Worm (Caenorhabditis elegans) whole organism, mixed stage, embryonic: Measurements from ENCODE around the gene D1086.21.
A peak's percentile ranks its signal among the peaks of the same experiment; 100 is the strongest.

Experiments
- M03D4.4 ChIP-seq: sonication (generic microtip); optimal IDR thresholded peaks from 2 replicates; lab custom pipeline; 2017; ENCODE audit warnings: mild to moderate bottlenecking, missing genetic modification characterization, missing compliant biosample characterization
- bed-3 ChIP-seq: fragments of 200-800 bp; sonication (Bioruptor generic); optimal IDR thresholded peaks from 3 replicates; lab custom pipeline; 2018; ENCODE audit warnings: mild to moderate bottlenecking, missing genetic modification characterization, moderate library complexity, missing compliant biosample characterization
- blmp-1 ChIP-seq: fragments of 150-350 bp; optimal IDR thresholded peaks from 2 replicates; lab custom pipeline; 2014; ENCODE audit warnings: missing biosample characterization, missing genetic modification characterization
- ceh-39 ChIP-seq: fragments of 150-350 bp; optimal IDR thresholded peaks from 2 replicates; lab custom pipeline; 2014; ENCODE audit warnings: missing biosample characterization, missing genetic modification characterization
- ceh-43 ChIP-seq: fragments of 200-800 bp; sonication (Bioruptor generic); optimal IDR thresholded peaks from 2 replicates; lab custom pipeline; 2018; ENCODE audit warnings: mild to moderate bottlenecking, missing genetic modification characterization, moderate library complexity, missing compliant biosample characterization
- ceh-83 ChIP-seq: fragments of 200-800 bp; sonication (Bioruptor generic); optimal IDR thresholded peaks from 2 replicates; lab custom pipeline; 2018; ENCODE audit warnings: mild to moderate bottlenecking, missing genetic modification characterization, missing compliant biosample characterization
- ces-1 ChIP-seq: fragments of 150-350 bp; optimal IDR thresholded peaks from 2 replicates; lab custom pipeline; 2014; ENCODE audit warnings: missing biosample characterization, missing genetic modification reagents, missing genetic modification characterization
- cnd-1 ChIP-seq: fragments of 200-800 bp; sonication (Bioruptor generic); optimal IDR thresholded peaks from 2 replicates; lab custom pipeline; 2018; ENCODE audit warnings: mild to moderate bottlenecking, missing genetic modification characterization, missing compliant biosample characterization
- drap-1 ChIP-seq: fragments of 200-800 bp; sonication (Bioruptor generic); optimal IDR thresholded peaks from 3 replicates; lab custom pipeline; 2018; ENCODE audit warnings: mild to moderate bottlenecking, missing genetic modification characterization, missing compliant biosample characterization
- elt-1 ChIP-seq: sonication (generic microtip); optimal IDR thresholded peaks from 2 replicates; lab custom pipeline; 2017; ENCODE audit warnings: missing genetic modification characterization, mild to moderate bottlenecking, missing compliant biosample characterization, antibody characterized with exemption, moderate library complexity, borderline replicate concordance; ENCODE audit not compliant: insufficient read depth
- elt-3 ChIP-seq: fragments of 150-350 bp; optimal IDR thresholded peaks from 2 replicates; lab custom pipeline; 2014; ENCODE audit warnings: missing biosample characterization, missing genetic modification characterization
- hlh-1 ChIP-seq: fragments of 150-350 bp; optimal IDR thresholded peaks from 2 replicates; lab custom pipeline; 2014; ENCODE audit warnings: missing biosample characterization, missing genetic modification reagents, missing genetic modification characterization
- lin-13 ChIP-seq: fragments of 150-350 bp; optimal IDR thresholded peaks from 2 replicates; lab custom pipeline; 2014; ENCODE audit warnings: missing biosample characterization, missing genetic modification characterization
- lin-32 ChIP-seq: fragments of 200-800 bp; sonication (Bioruptor generic); optimal IDR thresholded peaks from 2 replicates; lab custom pipeline; 2018; ENCODE audit warnings: mild to moderate bottlenecking, missing genetic modification characterization, missing compliant biosample characterization
- lsy-2 ChIP-seq: fragments of 150-350 bp; optimal IDR thresholded peaks from 2 replicates; lab custom pipeline; 2014; ENCODE audit warnings: missing biosample characterization, missing genetic modification characterization
- mab-5 ChIP-seq: fragments of 150-350 bp; optimal IDR thresholded peaks from 2 replicates; lab custom pipeline; 2014; ENCODE audit warnings: missing biosample characterization, missing genetic modification characterization
- mep-1 ChIP-seq: fragments of 150-350 bp; optimal IDR thresholded peaks from 2 replicates; lab custom pipeline; 2017; ENCODE audit warnings: missing biosample characterization, missing genetic modification reagents, missing genetic modification characterization, inconsistent platforms
- mls-2 ChIP-seq: sonication (generic microtip); optimal IDR thresholded peaks from 2 replicates; lab custom pipeline; 2016; ENCODE audit warnings: mild to moderate bottlenecking, missing genetic modification characterization, moderate library complexity, missing compliant biosample characterization
- nhr-12 ChIP-seq: fragments of 150-350 bp; optimal IDR thresholded peaks from 2 replicates; lab custom pipeline; 2014; ENCODE audit warnings: missing biosample characterization, missing genetic modification characterization
- nhr-2 ChIP-seq: fragments of 150-350 bp; optimal IDR thresholded peaks from 2 replicates; lab custom pipeline; 2014; ENCODE audit warnings: missing biosample characterization, missing genetic modification characterization
- nhr-237 ChIP-seq: fragments of 150-350 bp; optimal IDR thresholded peaks from 2 replicates; lab custom pipeline; 2014; ENCODE audit warnings: missing biosample characterization, missing genetic modification characterization
- nhr-28 ChIP-seq: fragments of 150-350 bp; optimal IDR thresholded peaks from 2 replicates; lab custom pipeline; 2014; ENCODE audit warnings: missing biosample characterization, missing genetic modification characterization
- nhr-76 ChIP-seq: sonication (generic microtip); optimal IDR thresholded peaks from 2 replicates; lab custom pipeline; 2017; ENCODE audit warnings: missing biosample characterization, missing genetic modification characterization
- pha-4 ChIP-seq: fragments of 150-350 bp; optimal IDR thresholded peaks from 2 replicates; lab custom pipeline; 2018; ENCODE audit warnings: missing biosample characterization, missing genetic modification reagents, missing genetic modification characterization
- sem-2 ChIP-seq: fragments of 200-800 bp; sonication (Bioruptor generic); optimal IDR thresholded peaks from 2 replicates; lab custom pipeline; 2018; ENCODE audit warnings: mild to moderate bottlenecking, missing genetic modification characterization, missing compliant biosample characterization
- snpc-4 ChIP-seq: fragments of 150-350 bp; optimal IDR thresholded peaks from 2 replicates; lab custom pipeline; 2014; ENCODE audit warnings: missing biosample characterization, missing genetic modification characterization
- sptf-1 ChIP-seq: sonication (generic microtip); optimal IDR thresholded peaks from 2 replicates; lab custom pipeline; 2017; ENCODE audit warnings: mild to moderate bottlenecking, missing genetic modification characterization, moderate library complexity, missing compliant biosample characterization
- unc-120 ChIP-seq: sonication (generic microtip); optimal IDR thresholded peaks from 2 replicates; lab custom pipeline; 2017; ENCODE audit warnings: missing genetic modification characterization, missing compliant biosample characterization; ENCODE audit not compliant: poor library complexity, severe bottlenecking
- unc-39 ChIP-seq: fragments of 150-350 bp; optimal IDR thresholded peaks from 2 replicates; lab custom pipeline; 2014; ENCODE audit warnings: missing biosample characterization, missing genetic modification characterization
- unc-62 ChIP-seq: fragments of 150-350 bp; optimal IDR thresholded peaks from 2 replicates; lab custom pipeline; 2014; ENCODE audit warnings: missing biosample characterization, missing genetic modification reagents, missing genetic modification characterization
- zip-8 ChIP-seq: fragments of 150-350 bp; optimal IDR thresholded peaks from 2 replicates; lab custom pipeline; 2014; ENCODE audit warnings: missing biosample characterization, missing genetic modification characterization
- ztf-11 ChIP-seq: fragments of 150-350 bp; optimal IDR thresholded peaks from 2 replicates; lab custom pipeline; 2014; ENCODE audit warnings: missing biosample characterization, missing genetic modification characterization

The D1086.21 gene

ce11 chrV:14055097-14055496 lies 9.4 kb upstream of the D1086.21 start:
- TF ChIP-seq sptf-1 (tag; lab: Kevin White, UChicago): peak; percentile 49
- TF ChIP-seq pha-4 (tag; lab: Kevin White, UChicago): peak; percentile 51
- TF ChIP-seq cnd-1 (tag; lab: Kevin White, UChicago): peak; percentile 25
- TF ChIP-seq nhr-237 (tag; lab: Kevin White, UChicago): peak; percentile 38
- peak; percentile 11 for TF ChIP-seq unc-120 (tag; lab: Kevin White, UChicago)
- peak; percentile 26 for TF ChIP-seq lsy-2
- peak; percentile 34 for TF ChIP-seq lin-13 (tag; lab: Kevin White, UChicago)
- TF ChIP-seq ces-1: peak; percentile 65

- TF ChIP-seq M03D4.4 (tag; lab: Kevin White, UChicago) (no peak), ceh-39 (no peak), nhr-28 (tag; lab: Kevin White, UChicago) (no peak), pha-4 (tag; lab: Kevin White, UChicago) (no peak), ceh-43 (no peak), lin-32 (GFP tag; lab: Kevin White, UChicago) (no peak), sem-2 (GFP tag; lab: Kevin White, UChicago) (no peak)
Observed at ce11 chrV:14057540-14057939, 7.0 kb upstream of the D1086.21 start, which contains the start of gene F58D12.3. Gene F58D12.3, plus strand, starts transcription at chrV:14057840.

- TF ChIP-seq ceh-43: no peak
- no peak for TF ChIP-seq elt-3 (tag; lab: Kevin White, UChicago)
- no peak for TF ChIP-seq nhr-28 (tag; lab: Kevin White, UChicago)
- no peak for TF ChIP-seq nhr-12 (tag; lab: Kevin White, UChicago)
- no peak for TF ChIP-seq lsy-2
- no peak for TF ChIP-seq mep-1 (tag; lab: Kevin White, UChicago)
- TF ChIP-seq snpc-4 (tag; lab: Kevin White, UChicago): no peak
- TF ChIP-seq lin-13 (tag; lab: Kevin White, UChicago): no peak
- no peak for TF ChIP-seq nhr-237 (tag; lab: Kevin White, UChicago)
- TF ChIP-seq cnd-1 (tag; lab: Kevin White, UChicago): no peak
- no peak for TF ChIP-seq M03D4.4 (tag; lab: Kevin White, UChicago)
- TF ChIP-seq ceh-83 (GFP tag; lab: Kevin White, UChicago): no peak
- TF ChIP-seq drap-1 (GFP tag; lab: Kevin White, UChicago): no peak
- no peak for TF ChIP-seq pha-4 (tag; lab: Kevin White, UChicago)
- no peak for TF ChIP-seq ces-1
- no peak for TF ChIP-seq hlh-1 (tag; lab: Kevin White, UChicago)
- TF ChIP-seq unc-62 (GFP tag; lab: Kevin White, UChicago): no peak
- no peak for TF ChIP-seq ztf-11
- TF ChIP-seq mls-2 (tag; lab: Kevin White, UChicago): no peak
Observed at ce11 chrV:14063980-14064379, 542 bp upstream of the D1086.21 start.

ce11 chrV:14067816-14068296 lies 3.3 kb downstream of the D1086.21 start, which contains the start of gene D1086.17:
Gene D1086.17, plus strand, starts transcription at chrV:14067866.
- TF ChIP-seq ceh-39: no peak
- no peak for TF ChIP-seq mep-1 (tag; lab: Kevin White, UChicago)
- no peak for TF ChIP-seq pha-4 (tag; lab: Kevin White, UChicago)
- TF ChIP-seq mab-5 (tag; lab: Kevin White, UChicago): no peak
- no peak for TF ChIP-seq lin-32 (GFP tag; lab: Kevin White, UChicago)
- TF ChIP-seq nhr-12 (tag; lab: Kevin White, UChicago): no peak
- TF ChIP-seq M03D4.4 (tag; lab: Kevin White, UChicago): no peak
- TF ChIP-seq sptf-1 (tag; lab: Kevin White, UChicago): no peak
- no peak for TF ChIP-seq zip-8
- TF ChIP-seq nhr-237 (tag; lab: Kevin White, UChicago): no peak
- TF ChIP-seq blmp-1 (tag; lab: Kevin White, UChicago): no peak
- no peak for TF ChIP-seq ceh-43
- TF ChIP-seq unc-39 (tag; lab: Kevin White, UChicago): no peak
- TF ChIP-seq ces-1: no peak
- TF ChIP-seq hlh-1 (tag; lab: Kevin White, UChicago): no peak
- no peak for TF ChIP-seq nhr-28 (tag; lab: Kevin White, UChicago)
- TF ChIP-seq elt-3 (tag; lab: Kevin White, UChicago): no peak
- no peak for TF ChIP-seq lin-13 (tag; lab: Kevin White, UChicago)
- TF ChIP-seq cnd-1 (tag; lab: Kevin White, UChicago): no peak

ce11 chrV:14069899-14070298 lies 5.4 kb downstream of the D1086.21 start:
- TF ChIP-seq bed-3 (GFP tag; lab: Kevin White, UChicago) (no peak), nhr-28 (tag; lab: Kevin White, UChicago) (no peak), nhr-2 (tag; lab: Kevin White, UChicago) (no peak), lin-32 (GFP tag; lab: Kevin White, UChicago) (no peak), elt-1 (tag; lab: Kevin White, UChicago) (no peak), nhr-76 (tag; lab: Kevin White, UChicago) (no peak), cnd-1 (tag; lab: Kevin White, UChicago) (no peak), nhr-12 (tag; lab: Kevin White, UChicago) (no peak), mls-2 (tag; lab: Kevin White, UChicago) (no peak), lin-13 (tag; lab: Kevin White, UChicago) (no peak)
